Worm (Caenorhabditis elegans): ENCODE measurements around the gene hst-6.

hst-6 gene

ce11 chrX:5289106-5289505, 13.7 kb downstream of the hst-6 start:
- TF ChIP-seq tbx-37 (GFP tag; conservative IDR thresholded peaks at IDR 0.05), result no peak
- no peak for TF ChIP-seq F13C5.2 (tag; optimal IDR thresholded peaks at IDR 0.05)
- TF ChIP-seq ceh-36 (tag; optimal IDR thresholded peaks at IDR 0.05), result no peak
- no peak for TF ChIP-seq hmbx-1 (tag; optimal IDR thresholded peaks at IDR 0.05)
- TF ChIP-seq scrt-1 (GFP tag; IDR thresholded peaks at IDR 0.05), result no peak
- TF ChIP-seq hmg-4 (GFP tag; optimal IDR thresholded peaks at IDR 0.05), result no peak
- no peak for TF ChIP-seq pes-1 (GFP tag; IDR thresholded peaks at IDR 0.05)
- no peak for TF ChIP-seq hnd-1 (tag; optimal IDR thresholded peaks at IDR 0.05)
- no peak for TF ChIP-seq ama-1 (optimal IDR thresholded peaks at IDR 0.05)
- TF ChIP-seq ets-7 (tag; optimal IDR thresholded peaks at IDR 0.05), result no peak
- no peak for TF ChIP-seq aly-1 (tag; optimal IDR thresholded peaks at IDR 0.05)
- no peak for TF ChIP-seq B0310.2 (tag; optimal IDR thresholded peaks at IDR 0.05)
- no peak for TF ChIP-seq ceh-13 (GFP tag; optimal IDR thresholded peaks at IDR 0.05)
- no peak for TF ChIP-seq tbx-11 (GFP tag; IDR thresholded peaks at IDR 0.05)
- TF ChIP-seq sea-1 (GFP tag; conservative IDR thresholded peaks at IDR 0.05), result no peak
- TF ChIP-seq flt-1 (GFP tag; IDR thresholded peaks at IDR 0.05), result no peak
- TF ChIP-seq tra-4 (tag; optimal IDR thresholded peaks at IDR 0.05), result no peak

ce11 chrX:5293862-5294261, 18.5 kb downstream of the hst-6 start:
- TF ChIP-seq scrt-1 (GFP tag; IDR thresholded peaks at IDR 0.05) (no peak), hmbx-1 (tag; optimal IDR thresholded peaks at IDR 0.05) (no peak), tra-4 (tag; optimal IDR thresholded peaks at IDR 0.05) (no peak), aly-1 (tag; optimal IDR thresholded peaks at IDR 0.05) (no peak), pes-1 (GFP tag; IDR thresholded peaks at IDR 0.05) (no peak), hnd-1 (tag; optimal IDR thresholded peaks at IDR 0.05) (no peak)

ce11 chrX:5297942-5298611, 22.7 kb downstream of the hst-6 start, which contains the start of gene ift-81:
Gene ift-81 (plus strand): TSS chrX:5298561.
- TF ChIP-seq flt-1 (GFP tag; IDR thresholded peaks at IDR 0.05), result no peak
- no peak for TF ChIP-seq pes-1 (GFP tag; IDR thresholded peaks at IDR 0.05)
- TF ChIP-seq sea-1 (GFP tag; conservative IDR thresholded peaks at IDR 0.05), result no peak
- TF ChIP-seq ets-7 (tag; optimal IDR thresholded peaks at IDR 0.05), result no peak
- TF ChIP-seq hmg-4 (GFP tag; optimal IDR thresholded peaks at IDR 0.05), result no peak
- TF ChIP-seq ceh-13 (GFP tag; optimal IDR thresholded peaks at IDR 0.05), result no peak
- no peak for TF ChIP-seq scrt-1 (GFP tag; IDR thresholded peaks at IDR 0.05)
- no peak for TF ChIP-seq hnd-1 (tag; optimal IDR thresholded peaks at IDR 0.05)
- no peak for TF ChIP-seq F13C5.2 (tag; optimal IDR thresholded peaks at IDR 0.05)
- no peak for TF ChIP-seq ama-1 (optimal IDR thresholded peaks at IDR 0.05)
- TF ChIP-seq tbx-37 (GFP tag; conservative IDR thresholded peaks at IDR 0.05), result no peak
- no peak for TF ChIP-seq hmbx-1 (tag; optimal IDR thresholded peaks at IDR 0.05)
- TF ChIP-seq aly-1 (tag; optimal IDR thresholded peaks at IDR 0.05), result no peak
- no peak for TF ChIP-seq ceh-36 (tag; optimal IDR thresholded peaks at IDR 0.05)
- no peak for TF ChIP-seq tbx-11 (GFP tag; IDR thresholded peaks at IDR 0.05)

- TF ChIP-seq hnd-1 (tag; optimal IDR thresholded peaks at IDR 0.05) (no peak), ama-1 (optimal IDR thresholded peaks at IDR 0.05) (no peak), scrt-1 (GFP tag; IDR thresholded peaks at IDR 0.05) (no peak), F13C5.2 (tag; optimal IDR thresholded peaks at IDR 0.05) (no peak), aly-1 (tag; optimal IDR thresholded peaks at IDR 0.05) (no peak), tbx-11 (GFP tag; IDR thresholded peaks at IDR 0.05) (no peak), flt-1 (GFP tag; IDR thresholded peaks at IDR 0.05) (no peak), sea-1 (GFP tag; conservative IDR thresholded peaks at IDR 0.05) (no peak), B0310.2 (tag; optimal IDR thresholded peaks at IDR 0.05) (no peak), ets-7 (tag; optimal IDR thresholded peaks at IDR 0.05) (no peak), ceh-36 (tag; optimal IDR thresholded peaks at IDR 0.05) (no peak), pes-1 (GFP tag; IDR thresholded peaks at IDR 0.05) (no peak), hmbx-1 (tag; optimal IDR thresholded peaks at IDR 0.05) (no peak), ceh-13 (GFP tag; optimal IDR thresholded peaks at IDR 0.05) (no peak), hmg-4 (GFP tag; optimal IDR thresholded peaks at IDR 0.05) (no peak), tbx-37 (GFP tag; conservative IDR thresholded peaks at IDR 0.05) (no peak)
These were observed 28.1 kb downstream of the hst-6 start, which contains the start of gene ags-3 for ce11 chrX:5303500-5303899. Gene ags-3 (minus strand): TSS chrX:5303600.

ce11 chrX:5309622-5310021, 34.3 kb downstream of the hst-6 start:
- no peak for TF ChIP-seq ets-7 (tag; optimal IDR thresholded peaks at IDR 0.05)
- no peak for TF ChIP-seq hmbx-1 (tag; optimal IDR thresholded peaks at IDR 0.05)
- TF ChIP-seq ama-1 (optimal IDR thresholded peaks at IDR 0.05), result no peak
- no peak for TF ChIP-seq hmg-4 (GFP tag; optimal IDR thresholded peaks at IDR 0.05)
- TF ChIP-seq hnd-1 (tag; optimal IDR thresholded peaks at IDR 0.05), result no peak
- TF ChIP-seq tra-4 (tag; optimal IDR thresholded peaks at IDR 0.05), result no peak
- TF ChIP-seq tbx-11 (GFP tag; IDR thresholded peaks at IDR 0.05), result no peak
- TF ChIP-seq scrt-1 (GFP tag; IDR thresholded peaks at IDR 0.05), result no peak
- TF ChIP-seq flt-1 (GFP tag; IDR thresholded peaks at IDR 0.05), result no peak
- TF ChIP-seq aly-1 (tag; optimal IDR thresholded peaks at IDR 0.05), result no peak
- no peak for TF ChIP-seq sea-1 (GFP tag; conservative IDR thresholded peaks at IDR 0.05)
- TF ChIP-seq B0310.2 (tag; optimal IDR thresholded peaks at IDR 0.05), result no peak
- TF ChIP-seq ceh-36 (tag; optimal IDR thresholded peaks at IDR 0.05), result no peak
- no peak for TF ChIP-seq ceh-13 (GFP tag; optimal IDR thresholded peaks at IDR 0.05)
- no peak for TF ChIP-seq F13C5.2 (tag; optimal IDR thresholded peaks at IDR 0.05)
- TF ChIP-seq pes-1 (GFP tag; IDR thresholded peaks at IDR 0.05), result no peak
- TF ChIP-seq tbx-37 (GFP tag; conservative IDR thresholded peaks at IDR 0.05), result no peak

ce11 chrX:5311174-5311573, 35.8 kb downstream of the hst-6 start:
- TF ChIP-seq flt-1 (GFP tag; IDR thresholded peaks at IDR 0.05), result no peak
- no peak for TF ChIP-seq tra-4 (tag; optimal IDR thresholded peaks at IDR 0.05)
- TF ChIP-seq hnd-1 (tag; optimal IDR thresholded peaks at IDR 0.05), result no peak
- TF ChIP-seq scrt-1 (GFP tag; IDR thresholded peaks at IDR 0.05), result no peak
- no peak for TF ChIP-seq ama-1 (optimal IDR thresholded peaks at IDR 0.05)
- TF ChIP-seq tbx-37 (GFP tag; conservative IDR thresholded peaks at IDR 0.05), result no peak
- TF ChIP-seq pes-1 (GFP tag; IDR thresholded peaks at IDR 0.05), result no peak
- TF ChIP-seq hmbx-1 (tag; optimal IDR thresholded peaks at IDR 0.05), result no peak
- TF ChIP-seq B0310.2 (tag; optimal IDR thresholded peaks at IDR 0.05), result no peak
- no peak for TF ChIP-seq ceh-13 (GFP tag; optimal IDR thresholded peaks at IDR 0.05)
- no peak for TF ChIP-seq sea-1 (GFP tag; conservative IDR thresholded peaks at IDR 0.05)
- no peak for TF ChIP-seq ceh-36 (tag; optimal IDR thresholded peaks at IDR 0.05)
- no peak for TF ChIP-seq tbx-11 (GFP tag; IDR thresholded peaks at IDR 0.05)
- TF ChIP-seq hmg-4 (GFP tag; optimal IDR thresholded peaks at IDR 0.05), result no peak
- TF ChIP-seq aly-1 (tag; optimal IDR thresholded peaks at IDR 0.05), result no peak

Data from whole organism, early embryonic.